Worm (Caenorhabditis elegans) whole organism, L4/young adult: Measurements from ENCODE around the gene nspb-9.

Experiments
- W03F9.2 ChIP-seq: fragments of 150-350 bp; optimal IDR thresholded peaks from 2 replicates; lab custom pipeline; 2014; ENCODE audit warnings: missing biosample characterization, missing genetic modification characterization
- dao-5 ChIP-seq: sonication (generic microtip); optimal IDR thresholded peaks from 2 replicates; lab custom pipeline; 2016; ENCODE audit warnings: missing genotype, missing genetic modification characterization, moderate library complexity, missing compliant biosample characterization
- him-1 ChIP-seq: sonication (generic microtip); optimal IDR thresholded peaks from 2 replicates; lab custom pipeline; 2016; ENCODE audit warnings: missing genotype, missing genetic modification reagents, missing genetic modification characterization, missing compliant biosample characterization

ce11 chrII:14610492-14611142 lies 30.0 kb downstream of the nspb-9 start:
- TF ChIP-seq him-1 (tag; lab: Kevin White, UChicago) (no peak), dao-5 (no peak), W03F9.2 (tag; lab: Kevin White, UChicago) (no peak)
